Fruit fly (Drosophila melanogaster) whole organism, embryonic: ENCODE results near the gene ssp3.
A peak's percentile ranks its signal among the peaks of the same experiment; 100 is the strongest.

Experiments
- B-H1 ChIP-seq: fragments of 200-800 bp; sonication (Bioruptor generic); IDR thresholded peaks from 3 replicates; pipeline ENCODE4 v1.3.6; 2022; ENCODE audit warnings: missing biosample characterization, missing genetic modification characterization
- CG10462 ChIP-seq: fragments of 200-800 bp; sonication (Bioruptor generic); optimal IDR thresholded peaks from 2 replicates; lab custom pipeline; 2016; ENCODE audit warnings: missing biosample characterization, missing genetic modification characterization
- CG10565 ChIP-seq: fragments of 200-800 bp; sonication (Bioruptor generic); optimal IDR thresholded peaks from 3 replicates; lab custom pipeline; 2016; ENCODE audit warnings: missing biosample characterization, mild to moderate bottlenecking, missing genetic modification characterization
- CG10979 ChIP-seq: fragments of 200-800 bp; sonication (Bioruptor generic); optimal IDR thresholded peaks from 2 replicates; lab custom pipeline; 2018; ENCODE audit warnings: missing biosample characterization, mild to moderate bottlenecking, missing genetic modification characterization, moderate library complexity
- CG12391 ChIP-seq: fragments of 200-800 bp; sonication (Bioruptor generic); optimal IDR thresholded peaks from 3 replicates; lab custom pipeline; 2018; ENCODE audit warnings: missing biosample characterization, mild to moderate bottlenecking, missing genetic modification characterization, moderate library complexity
- CG12659 ChIP-seq: fragments of 200-800 bp; sonication (Bioruptor generic); optimal IDR thresholded peaks from 3 replicates; lab custom pipeline; 2017; ENCODE audit warnings: mild to moderate bottlenecking, missing biosample characterization, missing genetic modification reagents, missing genetic modification characterization
- CG12744 ChIP-seq: fragments of 200-800 bp; sonication (Bioruptor generic); optimal IDR thresholded peaks from 2 replicates; lab custom pipeline; 2016; ENCODE audit warnings: missing biosample characterization, missing genetic modification characterization
- CG13424 ChIP-seq: fragments of 200-800 bp; sonication (Bioruptor generic); optimal IDR thresholded peaks from 2 replicates; lab custom pipeline; 2019; ENCODE audit warnings: missing biosample characterization, mild to moderate bottlenecking, missing genetic modification characterization, moderate library complexity
- CG14710 ChIP-seq: fragments of 200-800 bp; sonication (Bioruptor generic); optimal IDR thresholded peaks from 3 replicates; lab custom pipeline; 2019; ENCODE audit warnings: missing biosample characterization, mild to moderate bottlenecking, missing genetic modification characterization, moderate library complexity
- CG14965 ChIP-seq: fragments of 200-800 bp; sonication (Bioruptor generic); optimal IDR thresholded peaks from 2 replicates; lab custom pipeline; 2016; ENCODE audit warnings: missing biosample characterization, missing genetic modification characterization, borderline replicate concordance
- CG17829 ChIP-seq: fragments of 200-800 bp; optimal IDR thresholded peaks from 2 replicates; lab custom pipeline; 2019; ENCODE audit warnings: missing biosample characterization, mild to moderate bottlenecking, missing genetic modification characterization, moderate library complexity
- CG1792 ChIP-seq: fragments of 200-800 bp; sonication (Bioruptor generic); optimal IDR thresholded peaks from 2 replicates; lab custom pipeline; 2016; ENCODE audit warnings: missing biosample characterization, missing genetic modification characterization
- CG2889 ChIP-seq: fragments of 200-800 bp; sonication (Bioruptor generic); IDR thresholded peaks from 3 replicates; pipeline ENCODE4 v1.3.6; 2022; ENCODE audit warnings: missing biosample characterization, missing genetic modification characterization
- CG30431 ChIP-seq: fragments of 200-800 bp; sonication (Bioruptor generic); optimal IDR thresholded peaks from 2 replicates; lab custom pipeline; 2017; ENCODE audit warnings: missing biosample characterization, missing genetic modification characterization
- CG31365 ChIP-seq: fragments of 200-800 bp; sonication (Bioruptor generic); optimal IDR thresholded peaks from 2 replicates; lab custom pipeline; 2018; ENCODE audit warnings: missing biosample characterization, mild to moderate bottlenecking, missing genetic modification characterization
- CG7745 ChIP-seq: fragments of 200-800 bp; sonication (Bioruptor generic); optimal IDR thresholded peaks from 2 replicates; lab custom pipeline; 2018; ENCODE audit warnings: missing biosample characterization, mild to moderate bottlenecking, missing genetic modification characterization, moderate library complexity
- CG7839 ChIP-seq: fragments of 200-800 bp; sonication (Bioruptor generic); optimal IDR thresholded peaks from 3 replicates; lab custom pipeline; 2018; ENCODE audit warnings: missing biosample characterization, mild to moderate bottlenecking, missing genetic modification characterization, moderate library complexity
- CG8281 ChIP-seq: fragments of 200-800 bp; sonication (Bioruptor generic); optimal IDR thresholded peaks from 2 replicates; lab custom pipeline; 2018; ENCODE audit warnings: missing biosample characterization, mild to moderate bottlenecking, missing genetic modification characterization, moderate library complexity
- CG8924 ChIP-seq: fragments of 200-800 bp; optimal IDR thresholded peaks from 3 replicates; lab custom pipeline; 2019; ENCODE audit warnings: missing biosample characterization, mild to moderate bottlenecking, missing genetic modification characterization, moderate library complexity
- CG9797 ChIP-seq: fragments of 200-800 bp; sonication (Bioruptor generic); optimal IDR thresholded peaks from 3 replicates; lab custom pipeline; 2018; ENCODE audit warnings: missing biosample characterization, mild to moderate bottlenecking, missing genetic modification characterization
- CHES-1-like ChIP-seq: fragments of 200-800 bp; sonication (Bioruptor generic); optimal IDR thresholded peaks from 2 replicates; lab custom pipeline; 2016; ENCODE audit warnings: missing biosample characterization, missing genetic modification characterization
- CkIIα-i1 ChIP-seq: fragments of 200-800 bp; sonication (Bioruptor generic); IDR thresholded peaks from 2 replicates; pipeline ENCODE4 v1.3.6; 2022; ENCODE audit warnings: missing biosample characterization, missing genetic modification characterization
- Dref ChIP-seq: fragments of 200-800 bp; sonication (Bioruptor generic); IDR thresholded peaks from 2 replicates; pipeline ENCODE4 v1.3.6; 2022; ENCODE audit warnings: missing biosample characterization, missing genetic modification characterization
- HmgD ChIP-seq: fragments of 200-800 bp; sonication (Bioruptor generic); optimal IDR thresholded peaks from 3 replicates; lab custom pipeline; 2016; ENCODE audit warnings: missing biosample characterization, missing genetic modification characterization
- Hmr ChIP-seq: fragments of 200-800 bp; sonication (Bioruptor generic); optimal IDR thresholded peaks from 3 replicates; lab custom pipeline; 2017; ENCODE audit warnings: mild to moderate bottlenecking, missing biosample characterization, missing genetic modification reagents, missing genetic modification characterization
- Hmx ChIP-seq: fragments of 200-800 bp; sonication (Bioruptor generic); optimal IDR thresholded peaks from 2 replicates; lab custom pipeline; 2016; ENCODE audit warnings: missing biosample characterization, missing genetic modification characterization
- MBD-R2 ChIP-seq: fragments of 200-800 bp; sonication (Bioruptor generic); IDR thresholded peaks from 2 replicates; pipeline ENCODE4 v1.3.6; 2022; ENCODE audit warnings: missing biosample characterization, missing genetic modification characterization
- Nf-YB ChIP-seq: fragments of 200-800 bp; sonication (Bioruptor generic); optimal IDR thresholded peaks from 3 replicates; lab custom pipeline; 2019; ENCODE audit warnings: missing biosample characterization, mild to moderate bottlenecking, missing genetic modification characterization, moderate library complexity
- Scr ChIP-seq: fragments of 200-800 bp; sonication (Bioruptor generic); IDR thresholded peaks from 2 replicates; pipeline ENCODE4 v1.3.6; 2022; ENCODE audit warnings: missing biosample characterization, missing genetic modification characterization; ENCODE audit not compliant: partially characterized antibody
- Sox100B ChIP-seq: fragments of 200-800 bp; sonication (Bioruptor generic); optimal IDR thresholded peaks from 3 replicates; lab custom pipeline; 2018; ENCODE audit warnings: missing biosample characterization, mild to moderate bottlenecking, missing genetic modification characterization
- Ssrp ChIP-seq: fragments of 200-800 bp; sonication (Bioruptor generic); optimal IDR thresholded peaks from 2 replicates; lab custom pipeline; 2018; ENCODE audit warnings: missing biosample characterization, mild to moderate bottlenecking, missing genetic modification characterization, moderate library complexity
- Stat92E ChIP-seq, 3 experiments: fragments of >200 bp in 2 of 3; fragments of 200-800 bp in 1 of 3; sonication (Bioruptor generic) in 1 of 3; optimal IDR thresholded peaks; 2 replicates each; lab custom pipeline; 2017 to 2019; ENCODE audit warnings: missing biosample characterization in 3 of 3, missing genetic modification characterization in 3 of 3, mild to moderate bottlenecking in 1 of 3, moderate library complexity in 1 of 3
- Xrp1 ChIP-seq: fragments of 200-800 bp; sonication (Bioruptor generic); IDR thresholded peaks from 2 replicates; pipeline ENCODE4 v1.3.6; 2022; ENCODE audit warnings: missing biosample characterization, missing genetic modification characterization
- abd-A ChIP-seq: fragments of 200-800 bp; sonication (Bioruptor generic); optimal IDR thresholded peaks from 3 replicates; lab custom pipeline; 2019; ENCODE audit warnings: missing biosample characterization, mild to moderate bottlenecking, missing genetic modification characterization, moderate library complexity
- ase ChIP-seq: fragments of 200-800 bp; sonication (Bioruptor generic); IDR thresholded peaks from 3 replicates; pipeline ENCODE4 v1.3.6; 2022; ENCODE audit warnings: missing biosample characterization, missing genetic modification characterization
- az2 ChIP-seq: fragments of 200-800 bp; sonication (Bioruptor generic); optimal IDR thresholded peaks from 3 replicates; lab custom pipeline; 2016; ENCODE audit warnings: missing biosample characterization, missing genetic modification characterization
- btn ChIP-seq: fragments of 200-800 bp; sonication (Bioruptor generic); optimal IDR thresholded peaks from 2 replicates; lab custom pipeline; 2016; ENCODE audit warnings: missing biosample characterization, missing genetic modification characterization
- eve ChIP-seq, 2 experiments: fragments of >200 bp; optimal IDR thresholded peaks; 2 replicates each; lab custom pipeline; 2017; ENCODE audit warnings: missing biosample characterization in 2 of 2, missing genetic modification characterization in 2 of 2
- grau ChIP-seq: fragments of 200-800 bp; optimal IDR thresholded peaks from 3 replicates; lab custom pipeline; 2019; ENCODE audit warnings: missing biosample characterization, mild to moderate bottlenecking, missing genetic modification characterization, moderate library complexity
- insv ChIP-seq, 2 experiments: fragments of 200-800 bp; sonication (Bioruptor generic); optimal IDR thresholded peaks; 3 replicates each; lab custom pipeline; 2016 to 2018; ENCODE audit warnings: missing biosample characterization in 2 of 2, missing genetic modification characterization in 2 of 2
- kah ChIP-seq: fragments of 200-800 bp; sonication (Bioruptor generic); optimal IDR thresholded peaks from 2 replicates; lab custom pipeline; 2018; ENCODE audit warnings: missing biosample characterization, mild to moderate bottlenecking, missing genetic modification characterization
- nmo ChIP-seq: fragments of 200-800 bp; sonication (Bioruptor generic); optimal IDR thresholded peaks from 2 replicates; lab custom pipeline; 2018; ENCODE audit warnings: missing biosample characterization, mild to moderate bottlenecking, missing genetic modification characterization, moderate library complexity
- pb ChIP-seq: fragments of 200-800 bp; sonication (Bioruptor generic); optimal IDR thresholded peaks from 3 replicates; lab custom pipeline; 2016; ENCODE audit warnings: missing biosample characterization, missing genetic modification characterization
- prd ChIP-seq, 3 experiments: fragments of >200 bp in 2 of 3; fragments of 200-800 bp in 1 of 3; sonication (Bioruptor generic) in 1 of 3; optimal IDR thresholded peaks in 2 of 3; IDR thresholded peaks in 1 of 3; 2 replicates in 2 of 3; 3 replicates in 1 of 3; pipeline versions ENCODE4 v1.3.6 to Lab custom; 2017 to 2022; ENCODE audit warnings: missing biosample characterization in 1 of 3, missing genetic modification characterization in 1 of 3
- rib ChIP-seq: fragments of 200-800 bp; sonication (Bioruptor generic); IDR thresholded peaks from 2 replicates; pipeline ENCODE4 v1.3.6; 2022; ENCODE audit warnings: missing biosample characterization, missing genetic modification characterization
- sens-2 ChIP-seq: fragments of 200-800 bp; sonication (Bioruptor generic); IDR thresholded peaks from 2 replicates; pipeline ENCODE4 v1.3.6; 2022; ENCODE audit warnings: missing biosample characterization, missing genetic modification characterization
- tup ChIP-seq: fragments of 200-800 bp; sonication (Bioruptor generic); optimal IDR thresholded peaks from 2 replicates; lab custom pipeline; 2016; ENCODE audit warnings: missing biosample characterization, mild to moderate bottlenecking, missing genetic modification characterization, moderate library complexity
- vvl ChIP-seq: fragments of 200-800 bp; sonication (Bioruptor generic); IDR thresholded peaks from 2 replicates; pipeline ENCODE4 v1.3.6; 2022; ENCODE audit warnings: missing biosample characterization, missing genetic modification characterization
- yki ChIP-seq: fragments of >200 bp; optimal IDR thresholded peaks from 3 replicates; lab custom pipeline; 2018
- zfh2 ChIP-seq: fragments of 200-800 bp; sonication (Bioruptor generic); optimal IDR thresholded peaks from 2 replicates; lab custom pipeline; 2016; ENCODE audit warnings: missing biosample characterization, missing genetic modification characterization

ssp3 gene

dm6 chr2L:18890087-18890486, 53.7 kb downstream of the ssp3 start (continued):
- no peak for TF ChIP-seq Dref (GFP tag; lab: Robert Waterston, UW)
- TF ChIP-seq Hmx (GFP tag; lab: Kevin White, UChicago): no peak
- peak; percentile 21; the same call in 1 of the 2 replicates for TF ChIP-seq MBD-R2 (GFP tag; lab: Robert Waterston, UW)
- peak; percentile 42 for TF ChIP-seq CG12659 (GFP tag; lab: Kevin White, UChicago)
- TF ChIP-seq insv (GFP tag; optimal IDR thresholded peaks at IDR 0.05; lab: Kevin White, UChicago): peak in 1 of 2 experiments; percentile 0
- peak in 1 of 3 experiments; percentile 14 for TF ChIP-seq Stat92E (GFP tag; optimal IDR thresholded peaks at IDR 0.05; lab: Kevin White, UChicago)
- peak; percentile 51 for TF ChIP-seq Sox100B (GFP tag; lab: Kevin White, UChicago)
- TF ChIP-seq CG9797 (GFP tag; lab: Kevin White, UChicago): no peak
- peak; percentile 57 for TF ChIP-seq Nf-YB (GFP tag; lab: Kevin White, UChicago)
- peak; percentile 38; the same call in 2 of the 3 replicates for TF ChIP-seq B-H1 (GFP tag; lab: Robert Waterston, UW)
- TF ChIP-seq pb (GFP tag; lab: Kevin White, UChicago): peak; percentile 50
- TF ChIP-seq Hmr (GFP tag; lab: Kevin White, UChicago): peak; percentile 7
- peak; percentile 82 for TF ChIP-seq CG30431 (GFP tag; lab: Kevin White, UChicago)
- TF ChIP-seq eve (GFP tag; optimal IDR thresholded peaks at IDR 0.05; lab: Kevin White, UChicago): peak in 1 of 2 experiments; percentile 59
- TF ChIP-seq kah (GFP tag; lab: Kevin White, UChicago): peak; percentile 11
- peak; percentile 91 for TF ChIP-seq Xrp1 (GFP tag; lab: Robert Waterston, UW)
- TF ChIP-seq grau (tag; lab: Kevin White, UChicago): peak; percentile 70
- no peak for TF ChIP-seq zfh2 (GFP tag; lab: Kevin White, UChicago)
- TF ChIP-seq CG1792 (GFP tag; lab: Kevin White, UChicago): peak; percentile 68
- TF ChIP-seq CG8281: peak; percentile 22
- TF ChIP-seq tup (GFP tag; lab: Kevin White, UChicago): peak; percentile 90
- TF ChIP-seq HmgD: no peak
- peak; percentile 74 for TF ChIP-seq CG10462
- peak; percentile 28 for TF ChIP-seq CG10565 (GFP tag; lab: Kevin White, UChicago)
- TF ChIP-seq CkIIα-i1: no peak
- TF ChIP-seq CG7745 (tag; lab: Kevin White, UChicago): peak; percentile 45
- TF ChIP-seq Scr (GFP tag; lab: Robert Waterston, UW): no peak
- peak; percentile 76 for TF ChIP-seq Ssrp (tag; lab: Kevin White, UChicago)
- peak; percentile 46 for TF ChIP-seq CG14965 (GFP tag; lab: Kevin White, UChicago)
- TF ChIP-seq CG12744 (GFP tag; lab: Kevin White, UChicago): peak; percentile 59
- TF ChIP-seq az2: peak; percentile 80
- no peak for TF ChIP-seq rib (GFP tag; lab: Robert Waterston, UW)
- peak; percentile 67; the same call in 2 of the 3 replicates for TF ChIP-seq CG2889

DNA sequence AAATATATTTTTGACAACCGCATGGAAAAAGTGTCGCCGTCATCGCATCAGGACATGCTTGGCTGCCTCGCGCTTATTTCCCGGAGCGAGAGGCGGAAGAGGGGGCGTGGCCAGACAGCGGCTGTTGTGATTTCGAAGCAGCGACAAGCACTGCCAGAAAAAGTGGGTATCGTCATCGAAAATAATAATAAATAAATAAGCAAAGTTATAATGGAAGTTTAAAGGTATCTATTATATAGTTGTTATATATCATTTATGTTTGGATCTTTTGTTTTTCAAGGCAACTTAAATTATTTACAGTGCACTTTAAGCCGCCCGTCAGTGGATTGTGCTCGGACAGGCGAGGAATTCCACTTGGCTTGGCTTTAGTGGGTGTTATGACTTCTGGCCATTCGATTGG, 54.4 kb downstream of the ssp3 start:
- TF ChIP-seq CG12659 (GFP tag; lab: Kevin White, UChicago) (no peak), CG17829 (tag; lab: Kevin White, UChicago) (peak; percentile 5), sens-2 (GFP tag; lab: Robert Waterston, UW) (0 out of 2 replicates have a peak, but pooled peaks have one; percentile 36), CG12391 (peak; percentile 43), CG30431 (GFP tag; lab: Kevin White, UChicago) (no peak), btn (GFP tag; lab: Kevin White, UChicago) (no peak), prd (optimal IDR thresholded peaks at IDR 0.05; lab: Kevin White, UChicago) (no peak), prd (GFP tag; IDR thresholded peaks at IDR 0.05; lab: Robert Waterston, UW) (peak; percentile 60; the same call in 2 of the 3 replicates), CG8924 (tag; lab: Kevin White, UChicago) (peak; percentile 5), ase (no peak), CG14710 (tag; lab: Kevin White, UChicago) (peak; percentile 18), CG13424 (tag; lab: Kevin White, UChicago) (peak; percentile 35), yki (lab: Kevin White, UChicago) (no peak), CG31365 (tag; lab: Kevin White, UChicago) (no peak), CHES-1-like (no peak), nmo (GFP tag; lab: Kevin White, UChicago) (peak; percentile 14), CG10979 (tag; lab: Kevin White, UChicago) (peak; percentile 47), vvl (GFP tag; lab: Robert Waterston, UW) (peak; percentile 44), abd-A (tag; lab: Kevin White, UChicago) (no peak), CG7839 (tag; lab: Kevin White, UChicago) (peak; percentile 7)
